Worm (Caenorhabditis elegans): Measurements from ENCODE around the gene M106.3.

The M106.3 gene

ce11 chrII:10840067-10840466, 20.6 kb downstream of the M106.3 start (continued):
- TF ChIP-seq dmd-4 (tag; optimal IDR thresholded peaks at IDR 0.05; ENCODE audit: borderline replicate concordance) (peak; percentile 59), rnt-1 (tag; optimal IDR thresholded peaks at IDR 0.05) (peak; percentile 58), lim-6 (tag; optimal IDR thresholded peaks at IDR 0.05) (peak; percentile 70), sdc-2 (tag; optimal IDR thresholded peaks at IDR 0.05) (peak; percentile 82), tbx-7 (tag; optimal IDR thresholded peaks at IDR 0.05) (peak; percentile 68), ceh-2 (tag; optimal IDR thresholded peaks at IDR 0.05) (peak; percentile 76), lin-11 (tag; optimal IDR thresholded peaks at IDR 0.05) (peak; percentile 86), dve-1 (tag; optimal IDR thresholded peaks at IDR 0.05) (peak; percentile 77), ceh-22 (tag; optimal IDR thresholded peaks at IDR 0.05) (peak; percentile 35), hlh-8 (tag; optimal IDR thresholded peaks at IDR 0.05) (peak; percentile 69), pax-1 (tag; optimal IDR thresholded peaks at IDR 0.05) (no peak), unc-3 (GFP tag; conservative IDR thresholded peaks at IDR 0.05) (peak; percentile 77), unc-3 (tag; optimal IDR thresholded peaks at IDR 0.05) (peak; percentile 84), che-1 (tag; optimal IDR thresholded peaks at IDR 0.05) (peak; percentile 91), unc-55 (GFP tag; optimal IDR thresholded peaks at IDR 0.05) (no peak), syd-9 (tag; optimal IDR thresholded peaks at IDR 0.05) (peak; percentile 87), ceh-45 (GFP tag; IDR thresholded peaks at IDR 0.05) (peak; percentile 67; the same call in 1 of the 2 replicates), ama-1 (optimal IDR thresholded peaks at IDR 0.05) (no peak), nhr-11 (tag; optimal IDR thresholded peaks at IDR 0.05) (no peak), ceh-31 (tag; optimal IDR thresholded peaks at IDR 0.05) (peak; percentile 69), ceh-6 (GFP tag; optimal IDR thresholded peaks at IDR 0.05) (peak; percentile 91), unc-42 (tag; optimal IDR thresholded peaks at IDR 0.05) (peak; percentile 36), ceh-30 (tag; optimal IDR thresholded peaks at IDR 0.05) (peak; percentile 16), hlh-13 (GFP tag; optimal IDR thresholded peaks at IDR 0.05) (peak; percentile 89), npax-4 (tag; optimal IDR thresholded peaks at IDR 0.05) (peak; percentile 82), mec-3 (tag; optimal IDR thresholded peaks at IDR 0.05; ENCODE audit: borderline replicate concordance) (peak; percentile 55), zip-5 (tag; optimal IDR thresholded peaks at IDR 0.05) (peak; percentile 65), fkh-6 (tag; optimal IDR thresholded peaks at IDR 0.05) (peak; percentile 84), eyg-1 (tag; optimal IDR thresholded peaks at IDR 0.05) (peak; percentile 93), ceh-14 (tag; optimal IDR thresholded peaks at IDR 0.05) (peak; percentile 58), C08G9.2 (tag; optimal IDR thresholded peaks at IDR 0.05) (peak; percentile 73), sox-2 (GFP tag; IDR thresholded peaks at IDR 0.05) (peak; percentile 82), fax-1 (tag; optimal IDR thresholded peaks at IDR 0.05) (peak; percentile 73), hlh-6 (tag; optimal IDR thresholded peaks at IDR 0.05) (peak; percentile 88), ahr-1 (tag; optimal IDR thresholded peaks at IDR 0.05) (peak; percentile 77), ceh-9 (tag; optimal IDR thresholded peaks at IDR 0.05) (peak; percentile 71), unc-86 (tag; optimal IDR thresholded peaks at IDR 0.05) (peak; percentile 91), gmeb-2 (tag; optimal IDR thresholded peaks at IDR 0.05) (peak; percentile 88), Y22D7AL.16 (tag; optimal IDR thresholded peaks at IDR 0.05) (peak; percentile 81), ref-2 (tag; optimal IDR thresholded peaks at IDR 0.05) (peak; percentile 75), ttx-3 (tag; optimal IDR thresholded peaks at IDR 0.05) (peak; percentile 90), elt-2 (tag; optimal IDR thresholded peaks at IDR 0.05) (peak; percentile 94), nhr-232 (tag; optimal IDR thresholded peaks at IDR 0.05) (peak; percentile 87), sox-4 (tag; optimal IDR thresholded peaks at IDR 0.05) (peak; percentile 88), nfya-1 (tag; optimal IDR thresholded peaks at IDR 0.05) (peak; percentile 74), pros-1 (tag; optimal IDR thresholded peaks at IDR 0.05) (peak; percentile 35), ceh-48 (tag; optimal IDR thresholded peaks at IDR 0.05) (peak; percentile 78), odd-2 (tag; optimal IDR thresholded peaks at IDR 0.05) (peak; percentile 77), tbx-2 (tag; optimal IDR thresholded peaks at IDR 0.05) (peak; percentile 93)

Measured in whole organism, late embryonic.